Worm (Caenorhabditis elegans): ENCODE measurements around the gene clec-79.
"Not testable (repeated sequence)": the region's sequence is repeated elsewhere in the genome, so short reads cannot be mapped to it uniquely, and the experiment has no call there.

Gene clec-79

DNA sequence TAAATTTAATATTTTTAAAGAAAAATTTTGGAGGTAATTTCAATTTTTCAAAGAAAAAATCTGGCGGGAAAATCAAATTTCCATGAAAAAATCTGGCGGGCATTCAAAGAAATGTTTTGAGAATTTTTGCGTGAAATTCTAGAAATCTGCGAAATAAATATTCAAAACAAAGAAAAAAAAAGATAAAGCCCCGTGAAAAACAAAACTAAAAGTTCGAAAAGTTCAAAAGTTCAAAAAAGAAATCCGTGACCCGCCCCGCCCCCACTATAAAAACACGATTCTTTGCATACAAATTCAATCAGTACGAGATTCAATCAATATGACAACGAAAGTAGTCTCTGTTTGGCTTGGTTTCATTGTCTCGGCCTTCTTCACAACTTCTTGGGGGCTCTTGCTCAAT is at the start of gene clec-79:
clec-79 (plus strand) TSS at position 301 of the 400 bp plus-strand sequence.
- TF ChIP-seq lin-26 (GFP tag; IDR thresholded peaks at IDR 0.05): no peak
- TF ChIP-seq T07F8.4 (tag; optimal IDR thresholded peaks at IDR 0.05): no peak
- TF ChIP-seq nfya-2 (GFP tag; IDR thresholded peaks at IDR 0.05): no peak
- TF ChIP-seq let-607 (tag; optimal IDR thresholded peaks at IDR 0.05): no peak
- TF ChIP-seq rcor-1 (GFP tag; IDR thresholded peaks at IDR 0.05): no peak
- TF ChIP-seq rpc-1 (optimal IDR thresholded peaks at IDR 0.05): no peak
- no peak for TF ChIP-seq rpc-1 (tag; optimal IDR thresholded peaks at IDR 0.05)
- no peak for TF ChIP-seq ZK185.1 (tag; optimal IDR thresholded peaks at IDR 0.05; ENCODE audit: poor library complexity, severe bottlenecking)
- no peak for TF ChIP-seq egl-18 (GFP tag; IDR thresholded peaks at IDR 0.05)
- TF ChIP-seq lsy-27 (tag; optimal IDR thresholded peaks at IDR 0.05; ENCODE audit: borderline replicate concordance, insufficient read depth): no peak

DNA sequence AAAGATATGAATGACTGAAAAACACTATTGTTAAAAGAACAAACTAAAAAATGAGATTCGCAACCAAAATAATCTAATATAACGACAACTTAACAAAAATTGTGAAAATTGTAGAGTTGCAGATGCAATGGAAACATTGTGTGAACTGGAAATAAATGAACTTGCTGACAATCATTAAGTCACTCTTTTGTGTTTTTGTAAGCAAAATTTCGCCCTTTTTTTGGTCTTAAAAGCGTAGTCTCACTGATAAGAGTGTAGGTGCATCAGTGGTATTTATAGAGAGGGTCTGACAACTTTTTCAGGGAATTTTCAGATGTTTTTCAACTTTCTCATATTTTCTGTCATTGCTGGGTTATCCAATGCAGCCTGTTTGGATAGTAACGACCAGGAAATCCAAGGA is 47.0 kb upstream of the clec-79 start, which contains the start of gene clec-68:
clec-68 (plus strand) TSS at position 301 of the 400 bp plus-strand sequence.
- TF ChIP-seq F57C9.4 (tag; optimal IDR thresholded peaks at IDR 0.05) (no peak), ets-4 (GFP tag; optimal IDR thresholded peaks at IDR 0.05) (no peak), nhr-80 (tag; optimal IDR thresholded peaks at IDR 0.05) (no peak), ZK185.1 (tag; optimal IDR thresholded peaks at IDR 0.05; ENCODE audit: poor library complexity, severe bottlenecking) (no peak), ztf-6 (GFP tag; IDR thresholded peaks at IDR 0.05) (no peak), hmg-20 (GFP tag; IDR thresholded peaks at IDR 0.05) (no peak), F23B12.7 (tag; optimal IDR thresholded peaks at IDR 0.05; ENCODE audit: insufficient read depth) (no peak), D2030.7 (GFP tag; IDR thresholded peaks at IDR 0.05) (no peak), Y95B8A.8 (GFP tag; IDR thresholded peaks at IDR 0.05) (no peak), cebp-2 (GFP tag; IDR thresholded peaks at IDR 0.05) (no peak), xnd-1 (tag; optimal IDR thresholded peaks at IDR 0.05) (no peak), ztf-22 (GFP tag; optimal IDR thresholded peaks at IDR 0.05) (no peak), unc-62 (GFP tag; optimal IDR thresholded peaks at IDR 0.05) (no peak), tbx-9 (tag; optimal IDR thresholded peaks at IDR 0.05; ENCODE audit: borderline replicate concordance) (no peak), rpc-1 (optimal IDR thresholded peaks at IDR 0.05) (no peak), rpc-1 (tag; optimal IDR thresholded peaks at IDR 0.05) (no peak), B0261.1 (tag; optimal IDR thresholded peaks at IDR 0.05) (no peak), B0019.2 (GFP tag; conservative IDR thresholded peaks at IDR 0.05) (no peak)

DNA sequence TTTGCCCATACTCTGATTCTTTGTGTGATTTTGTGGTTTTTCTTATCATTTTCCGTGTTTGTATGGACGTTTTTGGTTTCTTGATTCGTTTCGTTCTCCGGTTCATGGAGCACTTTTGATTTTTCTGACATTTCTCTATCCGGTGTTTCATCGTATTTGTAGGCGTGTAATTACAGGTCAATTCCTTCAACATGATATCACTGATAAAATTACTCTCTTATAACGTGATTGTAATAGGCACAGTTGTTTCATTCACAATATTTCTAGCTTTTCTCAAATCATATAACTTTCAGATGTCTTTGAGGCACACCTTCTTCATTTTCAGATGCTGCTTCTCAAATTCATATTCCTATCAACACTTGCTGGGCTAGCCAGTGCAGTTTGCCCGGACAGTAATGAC is 40.7 kb upstream of the clec-79 start, which contains the start of gene clec-70:
clec-70 (plus strand) TSS at position 301 of the 400 bp plus-strand sequence.
- not testable (repeated sequence) for TF ChIP-seq somi-1 (GFP tag; optimal IDR thresholded peaks at IDR 0.05); F23B12.7 (tag; optimal IDR thresholded peaks at IDR 0.05; ENCODE audit: insufficient read depth); lsl-1 (GFP tag; optimal IDR thresholded peaks at IDR 0.05)

- TF ChIP-seq lsl-1 (GFP tag; optimal IDR thresholded peaks at IDR 0.05) (no peak), rpc-1 (optimal IDR thresholded peaks at IDR 0.05) (no peak), rpc-1 (tag; optimal IDR thresholded peaks at IDR 0.05) (no peak), B0035.1 (tag; optimal IDR thresholded peaks at IDR 0.05) (no peak), pha-4 (tag; optimal IDR thresholded peaks at IDR 0.05) (no peak), egl-18 (GFP tag; IDR thresholded peaks at IDR 0.05) (no peak), somi-1 (GFP tag; optimal IDR thresholded peaks at IDR 0.05) (no peak), nfya-1 (tag; optimal IDR thresholded peaks at IDR 0.05; ENCODE audit: borderline replicate concordance, insufficient read depth) (no peak), mcd-1 (GFP tag; IDR thresholded peaks at IDR 0.05) (no peak), ceh-40 (GFP tag; IDR thresholded peaks at IDR 0.05) (no peak), Y53F4B.3 (GFP tag; IDR thresholded peaks at IDR 0.05) (no peak), xnd-1 (tag; optimal IDR thresholded peaks at IDR 0.05) (no peak), B0019.2 (GFP tag; conservative IDR thresholded peaks at IDR 0.05) (no peak), attf-5 (GFP tag; optimal IDR thresholded peaks at IDR 0.05) (no peak), ztf-26 (tag; optimal IDR thresholded peaks at IDR 0.05) (no peak)
Observed at ce11 chrIV:3937097-3937496, 36.1 kb upstream of the clec-79 start, which contains the start of gene clec-71. Gene clec-71, plus strand, starts transcription at chrIV:3937458.

Data from whole organism, young adult.